Worm (Caenorhabditis elegans) whole organism, L1 larva: ENCODE measurements around the gene H20E11.1.

Experiments used
- C04F5.9 ChIP-seq: sonication (generic microtip); optimal IDR thresholded peaks from 2 replicates; lab custom pipeline; 2016; ENCODE audit warnings: missing genetic modification characterization, missing compliant biosample characterization
- C34B4.2 ChIP-seq: sonication (generic microtip); optimal IDR thresholded peaks from 2 replicates; lab custom pipeline; 2017; ENCODE audit warnings: mild to moderate bottlenecking, missing genetic modification characterization, missing compliant biosample characterization
- Y116A8C.19 ChIP-seq: sonication (generic microtip); optimal IDR thresholded peaks from 2 replicates; lab custom pipeline; 2016; ENCODE audit warnings: missing compliant biosample characterization, missing genetic modification characterization, borderline replicate concordance
- aha-1 ChIP-seq: fragments of 150-350 bp; optimal IDR thresholded peaks from 2 replicates; lab custom pipeline; 2014; ENCODE audit warnings: missing biosample characterization, missing genetic modification characterization
- alr-1 ChIP-seq: fragments of 200-800 bp; sonication (Bioruptor generic); optimal IDR thresholded peaks from 2 replicates; lab custom pipeline; 2018; ENCODE audit warnings: borderline replicate concordance, mild to moderate bottlenecking, missing genetic modification characterization, missing compliant biosample characterization
- blmp-1 ChIP-seq: fragments of 150-350 bp; optimal IDR thresholded peaks from 2 replicates; lab custom pipeline; 2014; ENCODE audit warnings: missing biosample characterization, missing genetic modification characterization
- ceh-63 ChIP-seq: fragments of 200-800 bp; sonication (Bioruptor generic); optimal IDR thresholded peaks from 2 replicates; lab custom pipeline; 2018; ENCODE audit warnings: mild to moderate bottlenecking, missing genetic modification characterization, missing compliant biosample characterization
- ceh-8 ChIP-seq: fragments of 200-800 bp; sonication (Bioruptor generic); optimal IDR thresholded peaks from 2 replicates; lab custom pipeline; 2018; ENCODE audit warnings: mild to moderate bottlenecking, missing genetic modification characterization, moderate library complexity, missing compliant biosample characterization
- ceh-90 ChIP-seq: sonication (generic microtip); optimal IDR thresholded peaks from 2 replicates; lab custom pipeline; 2016; ENCODE audit warnings: missing genetic modification characterization, missing compliant biosample characterization
- dpl-1 ChIP-seq, 3 experiments: fragments of 150-350 bp in 2 of 3; sonication (generic microtip) in 1 of 3; optimal IDR thresholded peaks; 2 replicates each; lab custom pipeline; 2014 to 2017; ENCODE audit warnings: missing biosample characterization in 3 of 3, missing genetic modification characterization in 3 of 3, missing genetic modification reagents in 3 of 3
- dsc-1 ChIP-seq: sonication (generic microtip); optimal IDR thresholded peaks from 2 replicates; lab custom pipeline; 2016; ENCODE audit warnings: mild to moderate bottlenecking, missing genetic modification characterization, missing compliant biosample characterization
- efl-1 ChIP-seq, 4 experiments: fragments of 150-350 bp; optimal IDR thresholded peaks in 3 of 4; peaks in 1 of 4; 1 replicate in 1 of 4; 2 replicates in 3 of 4; lab custom pipeline; 2014; ENCODE audit warnings: missing biosample characterization in 2 of 4, missing genetic modification characterization in 2 of 4, missing genetic modification reagents in 2 of 4
- efl-3 ChIP-seq: fragments of 200-800 bp; sonication (Bioruptor generic); optimal IDR thresholded peaks from 2 replicates; lab custom pipeline; 2018; ENCODE audit warnings: mild to moderate bottlenecking, missing genetic modification characterization, missing compliant biosample characterization
- fkh-10 ChIP-seq: sonication (generic microtip); optimal IDR thresholded peaks from 2 replicates; lab custom pipeline; 2017; ENCODE audit warnings: missing biosample characterization, missing genetic modification reagents, missing genetic modification characterization
- grh-1 ChIP-seq: fragments of 200-800 bp; sonication (Bioruptor generic); IDR thresholded peaks from 2 replicates; pipeline ENCODE4 v1.3.6; 2022; ENCODE audit warnings: missing genetic modification reagents, missing genetic modification characterization, missing compliant biosample characterization
- hlh-17 ChIP-seq: fragments of 200-800 bp; sonication (Bioruptor generic); optimal IDR thresholded peaks from 2 replicates; lab custom pipeline; 2018; ENCODE audit warnings: missing genetic modification characterization, mild to moderate bottlenecking, missing compliant biosample characterization, moderate library complexity, borderline replicate concordance
- hpl-2 ChIP-seq: fragments of 150-350 bp; optimal IDR thresholded peaks from 2 replicates; lab custom pipeline; 2014; ENCODE audit warnings: missing biosample characterization, missing genetic modification reagents, missing genetic modification characterization
- isw-1 ChIP-seq: fragments of 200-800 bp; sonication (Bioruptor generic); IDR thresholded peaks from 2 replicates; pipeline ENCODE4 v1.3.6; 2022; ENCODE audit warnings: missing genetic modification characterization, missing compliant biosample characterization
- jun-1 ChIP-seq: fragments of 150-350 bp; optimal IDR thresholded peaks from 2 replicates; lab custom pipeline; 2014; ENCODE audit warnings: missing biosample characterization, missing genetic modification reagents, missing genetic modification characterization
- lin-13 ChIP-seq: fragments of 150-350 bp; optimal IDR thresholded peaks from 2 replicates; lab custom pipeline; 2014; ENCODE audit warnings: missing biosample characterization, missing genetic modification reagents, missing genetic modification characterization
- lin-14 ChIP-seq: fragments of 200-800 bp; sonication (Bioruptor generic); optimal IDR thresholded peaks from 2 replicates; lab custom pipeline; 2018; ENCODE audit warnings: mild to moderate bottlenecking, missing genetic modification characterization, moderate library complexity, missing compliant biosample characterization
- lin-15B ChIP-seq: fragments of 150-350 bp; sonication (generic microtip); optimal IDR thresholded peaks from 3 replicates; lab custom pipeline; 2014; ENCODE audit warnings: missing biosample characterization, missing genetic modification characterization
- lin-39 ChIP-seq: fragments of 150-350 bp; optimal IDR thresholded peaks from 2 replicates; lab custom pipeline; 2014; ENCODE audit warnings: missing biosample characterization, missing genetic modification reagents, missing genetic modification characterization
- lsy-2 ChIP-seq, 2 experiments: fragments of 150-350 bp; optimal IDR thresholded peaks; 2 replicates each; lab custom pipeline; 2014; ENCODE audit warnings: missing biosample characterization in 2 of 2, missing genetic modification characterization in 2 of 2
- mab-9 ChIP-seq: fragments of 200-800 bp; sonication (Bioruptor generic); IDR thresholded peaks from 2 replicates; pipeline ENCODE4 v1.3.6; 2022; ENCODE audit warnings: missing genetic modification reagents, missing genetic modification characterization, missing compliant biosample characterization
- mdl-1 ChIP-seq, 2 experiments: fragments of 150-350 bp; optimal IDR thresholded peaks; 2 replicates each; lab custom pipeline; 2014 to 2017; ENCODE audit warnings: missing biosample characterization in 2 of 2, missing genetic modification characterization in 2 of 2, inconsistent platforms in 1 of 2
- mep-1 ChIP-seq: fragments of 150-350 bp; optimal IDR thresholded peaks from 2 replicates; lab custom pipeline; 2014; ENCODE audit warnings: missing biosample characterization, missing genetic modification characterization
- nhr-12 ChIP-seq: sonication (generic microtip); optimal IDR thresholded peaks from 2 replicates; lab custom pipeline; 2017; ENCODE audit warnings: missing biosample characterization, missing genetic modification characterization
- nhr-20 ChIP-seq: sonication (generic microtip); optimal IDR thresholded peaks from 2 replicates; lab custom pipeline; 2016; ENCODE audit warnings: mild to moderate bottlenecking, missing genetic modification characterization, missing compliant biosample characterization
- nhr-47 ChIP-seq: sonication (generic microtip); optimal IDR thresholded peaks from 2 replicates; lab custom pipeline; 2016; ENCODE audit warnings: mild to moderate bottlenecking, missing genetic modification characterization, moderate library complexity, missing compliant biosample characterization
- nhr-77 ChIP-seq: fragments of 150-350 bp; optimal IDR thresholded peaks from 2 replicates; lab custom pipeline; 2014; ENCODE audit warnings: missing biosample characterization, missing genetic modification characterization
- nhr-85 ChIP-seq: sonication (generic microtip); peaks from one replicate; lab custom pipeline; 2016; ENCODE audit warnings: missing genetic modification characterization, inconsistent platforms, missing compliant biosample characterization
- nhr-90 ChIP-seq: sonication (generic microtip); optimal IDR thresholded peaks from 2 replicates; lab custom pipeline; 2016; ENCODE audit warnings: mild to moderate bottlenecking, missing genetic modification characterization, missing compliant biosample characterization; ENCODE audit not compliant: poor library complexity
- pag-3 ChIP-seq: sonication (generic microtip); optimal IDR thresholded peaks from 2 replicates; lab custom pipeline; 2017; ENCODE audit warnings: missing genetic modification characterization, mild to moderate bottlenecking, missing compliant biosample characterization, antibody characterized with exemption, borderline replicate concordance; ENCODE audit not compliant: insufficient read depth
- pqm-1 ChIP-seq: sonication (generic microtip); optimal IDR thresholded peaks from 3 replicates; lab custom pipeline; 2017; ENCODE audit warnings: missing biosample characterization, missing genetic modification characterization
- rnt-1 ChIP-seq: sonication (generic microtip); optimal IDR thresholded peaks from 2 replicates; lab custom pipeline; 2016; ENCODE audit warnings: mild to moderate bottlenecking, missing genetic modification characterization, moderate library complexity, missing compliant biosample characterization
- skn-1 ChIP-seq: fragments of 150-350 bp; optimal IDR thresholded peaks from 2 replicates; lab custom pipeline; 2014; ENCODE audit warnings: missing biosample characterization, missing genetic modification characterization
- sox-4 ChIP-seq: sonication (generic microtip); optimal IDR thresholded peaks from 2 replicates; lab custom pipeline; 2016; ENCODE audit warnings: missing genetic modification characterization, missing compliant biosample characterization
- sup-37 ChIP-seq: fragments of 200-800 bp; sonication (Bioruptor generic); optimal IDR thresholded peaks from 2 replicates; lab custom pipeline; 2018; ENCODE audit warnings: mild to moderate bottlenecking, missing genetic modification characterization, missing compliant biosample characterization
- swsn-7 ChIP-seq: sonication (generic microtip); optimal IDR thresholded peaks from 2 replicates; lab custom pipeline; 2016; ENCODE audit warnings: missing genetic modification characterization, missing compliant biosample characterization
- tbx-2 ChIP-seq: sonication (generic microtip); optimal IDR thresholded peaks from 2 replicates; lab custom pipeline; 2016; ENCODE audit warnings: missing genetic modification characterization, missing compliant biosample characterization
- tlp-1 ChIP-seq: fragments of 150-350 bp; optimal IDR thresholded peaks from 2 replicates; lab custom pipeline; 2014; ENCODE audit warnings: missing biosample characterization, missing genetic modification characterization
- unc-130 ChIP-seq: fragments of 150-350 bp; optimal IDR thresholded peaks from 2 replicates; lab custom pipeline; 2017; ENCODE audit warnings: missing biosample characterization, missing genetic modification characterization, inconsistent platforms
- unc-86 ChIP-seq: sonication (generic microtip); optimal IDR thresholded peaks from 2 replicates; lab custom pipeline; 2016; ENCODE audit warnings: missing genetic modification characterization, missing compliant biosample characterization
- xbp-1 ChIP-seq: sonication (generic microtip); optimal IDR thresholded peaks from 2 replicates; lab custom pipeline; 2016; ENCODE audit warnings: missing genetic modification characterization, missing compliant biosample characterization
- ztf-4 ChIP-seq: fragments of 150-350 bp; optimal IDR thresholded peaks from 2 replicates; lab custom pipeline; 2014; ENCODE audit warnings: missing biosample characterization, missing genetic modification characterization

H20E11.1 gene

DNA sequence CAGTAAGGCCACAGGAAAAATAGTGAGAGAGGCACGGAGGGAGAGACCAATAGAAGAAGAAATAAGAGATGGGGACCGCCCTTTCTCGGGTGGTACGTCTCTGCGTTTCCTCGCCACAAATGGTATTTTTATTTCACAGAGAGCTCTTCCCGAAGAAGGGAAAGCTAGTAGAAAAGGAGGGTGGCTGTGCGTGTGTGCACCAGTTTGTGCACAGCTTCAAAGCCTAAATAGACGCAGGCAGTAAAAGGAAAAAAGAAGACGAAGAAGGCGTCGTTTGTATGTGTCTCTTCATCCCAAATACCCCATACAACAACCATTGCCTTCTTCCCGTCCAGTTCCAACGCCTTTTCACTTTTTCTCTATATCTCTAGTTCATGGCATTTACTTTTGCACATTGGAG is 20.2 kb upstream of the H20E11.1 start (continued):
- TF ChIP-seq pag-3 (tag; lab: Kevin White, UChicago): no peak
- TF ChIP-seq sox-4 (tag; lab: Kevin White, UChicago): no peak
- no peak for TF ChIP-seq efl-3
- no peak for TF ChIP-seq dpl-1 (GFP tag; optimal IDR thresholded peaks at IDR 0.05; lab: Kevin White, UChicago)
- TF ChIP-seq nhr-47 (tag; lab: Kevin White, UChicago): peak; percentile 64
- no peak for TF ChIP-seq nhr-90 (tag; lab: Kevin White, UChicago)
- TF ChIP-seq unc-86 (tag; lab: Kevin White, UChicago): peak; percentile 84
- TF ChIP-seq ceh-90 (tag; lab: Kevin White, UChicago): no peak
- no peak for TF ChIP-seq dsc-1
- peak; percentile 41 for TF ChIP-seq isw-1 (GFP tag; lab: Robert Waterston, UW)
- TF ChIP-seq skn-1: no peak
- no peak for TF ChIP-seq ceh-63 (GFP tag; lab: Kevin White, UChicago)
- no peak for TF ChIP-seq hpl-2
- no peak for TF ChIP-seq lin-13 (GFP tag; lab: Kevin White, UChicago)
- peak; percentile 66 for TF ChIP-seq swsn-7 (tag; lab: Kevin White, UChicago)
- TF ChIP-seq mdl-1 (tag; optimal IDR thresholded peaks at IDR 0.05; lab: Kevin White, UChicago): no peak
- no peak for TF ChIP-seq hlh-17
- no peak for TF ChIP-seq Y116A8C.19
- TF ChIP-seq efl-1 (optimal IDR thresholded peaks at IDR 0.05; lab: Kevin White, UChicago): peak; percentile 37 to 42
- TF ChIP-seq efl-1 (GFP tag; optimal IDR thresholded peaks at IDR 0.05 in 1 of 2; lab: Kevin White, UChicago): peak; percentile 6 to 81
- TF ChIP-seq rnt-1: no peak
- TF ChIP-seq tlp-1 (tag; lab: Kevin White, UChicago): no peak
- peak in 1 of 2 experiments; percentile 58 for TF ChIP-seq lsy-2 (tag; optimal IDR thresholded peaks at IDR 0.05; lab: Kevin White, UChicago)
- no peak for TF ChIP-seq C34B4.2
- peak; percentile 69 for TF ChIP-seq tbx-2
- TF ChIP-seq pqm-1 (tag; lab: Kevin White, UChicago): no peak
- no peak for TF ChIP-seq unc-130 (tag; lab: Kevin White, UChicago)
- TF ChIP-seq nhr-20: no peak
- TF ChIP-seq xbp-1 (tag; lab: Kevin White, UChicago): peak; percentile 31
- TF ChIP-seq sup-37 (GFP tag; lab: Kevin White, UChicago): no peak
- peak; percentile 84 for TF ChIP-seq fkh-10 (GFP tag; lab: Kevin White, UChicago)
- TF ChIP-seq lin-15B: peak; percentile 24
- TF ChIP-seq alr-1 (tag; lab: Kevin White, UChicago): no peak
- TF ChIP-seq grh-1 (GFP tag; lab: Robert Waterston, UW): no peak
- TF ChIP-seq blmp-1 (tag; lab: Kevin White, UChicago): peak; percentile 35
- TF ChIP-seq lin-39 (tag; lab: Kevin White, UChicago): no peak
- no peak for TF ChIP-seq nhr-77 (tag; lab: Kevin White, UChicago)
- TF ChIP-seq nhr-12 (tag; lab: Kevin White, UChicago): no peak
- peak; percentile 94 for TF ChIP-seq lin-14 (GFP tag; lab: Kevin White, UChicago)
- TF ChIP-seq ztf-4: peak; percentile 35
- TF ChIP-seq jun-1 (tag; lab: Kevin White, UChicago): peak; percentile 10
- peak; percentile 53 for TF ChIP-seq ceh-8
- TF ChIP-seq mep-1 (tag; lab: Kevin White, UChicago): no peak
- TF ChIP-seq C04F5.9 (tag; lab: Kevin White, UChicago): no peak
- TF ChIP-seq aha-1 (tag; lab: Kevin White, UChicago): no peak
- TF ChIP-seq nhr-85: no peak
- TF ChIP-seq mab-9 (GFP tag; lab: Robert Waterston, UW): peak; percentile 66
